Worm (Caenorhabditis elegans): ENCODE measurements around the gene zmp-6.

zmp-6 gene

DNA sequence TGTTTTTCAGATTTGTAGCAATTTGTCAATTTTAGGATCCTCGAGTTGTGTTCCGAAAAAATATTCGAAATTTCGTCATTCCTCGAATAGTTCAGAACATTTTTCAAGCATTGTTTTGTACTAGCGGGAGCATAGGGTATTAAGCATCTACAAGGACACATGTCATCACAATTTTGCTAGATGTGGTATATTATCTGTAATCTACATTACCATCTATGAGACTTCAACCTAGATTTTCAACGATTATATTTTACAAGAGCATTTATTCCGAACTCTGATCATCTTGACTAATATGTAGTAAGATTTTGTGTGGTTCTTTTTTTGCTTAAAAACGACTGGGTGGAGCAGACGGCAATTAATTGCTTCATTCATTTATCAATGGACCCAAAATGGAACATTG is 15.4 kb upstream of the zmp-6 start:
- TF ChIP-seq mab-9 (GFP tag; IDR thresholded peaks at IDR 0.05) (no peak), ets-5 (GFP tag; IDR thresholded peaks at IDR 0.05) (no peak), ceh-90 (tag; optimal IDR thresholded peaks at IDR 0.05) (no peak)

DNA sequence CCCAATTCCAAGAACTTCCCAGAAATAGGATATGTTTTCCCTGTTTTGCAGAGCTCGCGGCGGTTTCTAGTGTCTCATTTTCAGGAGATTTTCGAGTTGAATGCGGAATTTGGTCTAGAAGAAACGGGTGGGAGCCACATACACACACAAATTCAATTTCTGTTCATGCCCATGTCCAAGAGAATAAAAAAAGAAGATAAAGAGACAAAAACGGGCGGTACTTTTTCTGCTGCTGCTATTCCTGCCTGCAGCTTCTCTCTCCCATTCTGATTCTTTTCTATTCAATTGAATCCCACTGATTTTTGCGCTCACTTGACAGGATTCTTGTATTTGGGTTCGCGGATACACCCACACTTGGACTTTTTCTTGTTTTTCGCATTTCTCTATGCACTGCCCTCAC is 15.0 kb upstream of the zmp-6 start:
- TF ChIP-seq lin-35 (GFP tag; optimal IDR thresholded peaks at IDR 0.05) (no peak), nhr-84 (tag; optimal IDR thresholded peaks at IDR 0.05) (no peak), nhr-237 (tag; optimal IDR thresholded peaks at IDR 0.05) (no peak), mab-9 (GFP tag; IDR thresholded peaks at IDR 0.05) (no peak), xbp-1 (tag; optimal IDR thresholded peaks at IDR 0.05) (no peak), ceh-63 (GFP tag; optimal IDR thresholded peaks at IDR 0.05) (no peak), fkh-10 (GFP tag; optimal IDR thresholded peaks at IDR 0.05) (peak; percentile 50), alr-1 (tag; optimal IDR thresholded peaks at IDR 0.05; ENCODE audit: borderline replicate concordance) (no peak), efl-3 (GFP tag; optimal IDR thresholded peaks at IDR 0.05) (no peak), lin-14 (GFP tag; optimal IDR thresholded peaks at IDR 0.05) (peak; percentile 34), lin-39 (tag; optimal IDR thresholded peaks at IDR 0.05) (no peak), mef-2 (tag; optimal IDR thresholded peaks at IDR 0.05) (no peak), nhr-85 (tag) (no peak), sptf-1 (tag; optimal IDR thresholded peaks at IDR 0.05) (no peak), isw-1 (GFP tag; IDR thresholded peaks at IDR 0.05) (no peak), dpl-1 (GFP tag; optimal IDR thresholded peaks at IDR 0.05) (no peak)

DNA sequence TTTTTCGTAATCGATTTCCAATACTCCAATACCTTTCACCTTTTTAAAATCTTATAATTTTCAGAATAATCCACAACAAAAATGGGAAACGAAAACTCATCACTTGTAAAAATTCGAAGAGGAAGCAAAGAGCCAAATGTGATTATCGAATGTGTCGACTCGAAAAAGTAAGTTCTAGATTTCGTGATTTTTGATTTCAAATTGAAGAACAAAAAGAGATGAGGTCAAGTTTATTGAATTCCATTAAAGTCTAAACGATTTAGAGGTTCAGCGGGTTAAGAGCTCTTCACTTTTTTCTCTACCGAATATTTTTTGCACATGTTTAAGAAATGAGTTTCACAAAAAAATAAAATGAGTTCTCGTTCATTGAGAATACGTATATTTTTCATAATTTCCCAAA is 11.3 kb upstream of the zmp-6 start, which contains the start of gene B0361.4:
TSS of gene B0361.4 (plus strand) at position 61 of the 400 bp plus-strand sequence.
- TF ChIP-seq fkh-10 (GFP tag; optimal IDR thresholded peaks at IDR 0.05): peak; percentile 88
- TF ChIP-seq nhr-84 (tag; optimal IDR thresholded peaks at IDR 0.05): no peak
- peak; percentile 18 for TF ChIP-seq lin-14 (GFP tag; optimal IDR thresholded peaks at IDR 0.05)

DNA sequence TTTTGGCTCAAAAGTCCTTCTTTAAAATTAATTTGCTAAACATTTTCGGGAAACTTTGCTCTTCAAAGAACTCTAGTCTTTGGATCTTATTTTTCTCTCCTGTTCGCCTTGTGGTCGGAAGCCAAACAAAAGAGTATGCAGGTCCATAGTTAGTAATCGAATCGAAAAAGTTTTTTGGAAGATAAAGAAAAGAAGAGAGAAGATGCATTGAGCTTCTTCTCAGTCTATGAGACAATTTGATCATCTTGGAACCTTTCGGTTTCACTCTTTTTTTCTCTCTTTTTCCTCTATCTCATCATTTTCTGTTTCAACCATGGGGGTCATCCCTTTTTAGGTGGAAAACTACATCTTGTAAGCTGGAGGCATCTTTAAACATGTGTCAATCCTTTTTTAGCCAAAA is 6.0 kb upstream of the zmp-6 start:
- no peak for TF ChIP-seq nhr-47 (tag; optimal IDR thresholded peaks at IDR 0.05)
- peak; percentile 72 for TF ChIP-seq lin-14 (GFP tag; optimal IDR thresholded peaks at IDR 0.05)
- TF ChIP-seq grh-1 (GFP tag; IDR thresholded peaks at IDR 0.05): no peak
- TF ChIP-seq hlh-4 (tag; optimal IDR thresholded peaks at IDR 0.05): no peak
- no peak for TF ChIP-seq nhr-28 (tag; optimal IDR thresholded peaks at IDR 0.05)
- TF ChIP-seq swsn-7 (tag; optimal IDR thresholded peaks at IDR 0.05): no peak
- TF ChIP-seq efl-3 (GFP tag; optimal IDR thresholded peaks at IDR 0.05): no peak
- TF ChIP-seq aha-1 (tag; optimal IDR thresholded peaks at IDR 0.05): no peak
- no peak for TF ChIP-seq ceh-63 (GFP tag; optimal IDR thresholded peaks at IDR 0.05)
- peak; percentile 82 for TF ChIP-seq ces-1 (GFP tag; optimal IDR thresholded peaks at IDR 0.05)
- TF ChIP-seq lin-13 (GFP tag; optimal IDR thresholded peaks at IDR 0.05): no peak
- TF ChIP-seq dpl-1 (GFP tag; optimal IDR thresholded peaks at IDR 0.05): no peak
- TF ChIP-seq unc-62 (GFP tag; optimal IDR thresholded peaks at IDR 0.05): no peak
- no peak for TF ChIP-seq alr-1 (tag; optimal IDR thresholded peaks at IDR 0.05; ENCODE audit: borderline replicate concordance)
- TF ChIP-seq fkh-10 (GFP tag; optimal IDR thresholded peaks at IDR 0.05): peak; percentile 78

DNA sequence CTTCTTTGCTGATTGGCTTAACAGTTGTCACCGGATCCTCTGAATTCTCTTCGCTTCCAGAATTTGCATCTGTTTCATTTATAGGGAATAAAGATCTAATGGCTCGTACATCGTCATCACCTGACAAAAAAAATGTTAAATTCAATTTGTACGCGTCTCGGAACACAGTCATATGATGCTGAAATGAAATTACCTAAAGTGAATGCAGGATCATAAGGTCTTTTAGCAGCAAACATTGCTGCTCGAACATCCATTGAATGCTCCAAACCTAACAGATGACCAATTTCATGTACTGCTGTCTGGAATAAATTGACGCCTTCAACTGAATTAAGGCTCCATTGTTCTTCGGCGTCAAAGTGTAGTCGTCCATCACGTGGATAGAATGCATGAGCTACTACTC is 1.3 kb downstream of the zmp-6 start:
- peak; percentile 3 for TF ChIP-seq nhr-47 (tag; optimal IDR thresholded peaks at IDR 0.05)
- no peak for TF ChIP-seq nhr-12 (tag; optimal IDR thresholded peaks at IDR 0.05)

DNA sequence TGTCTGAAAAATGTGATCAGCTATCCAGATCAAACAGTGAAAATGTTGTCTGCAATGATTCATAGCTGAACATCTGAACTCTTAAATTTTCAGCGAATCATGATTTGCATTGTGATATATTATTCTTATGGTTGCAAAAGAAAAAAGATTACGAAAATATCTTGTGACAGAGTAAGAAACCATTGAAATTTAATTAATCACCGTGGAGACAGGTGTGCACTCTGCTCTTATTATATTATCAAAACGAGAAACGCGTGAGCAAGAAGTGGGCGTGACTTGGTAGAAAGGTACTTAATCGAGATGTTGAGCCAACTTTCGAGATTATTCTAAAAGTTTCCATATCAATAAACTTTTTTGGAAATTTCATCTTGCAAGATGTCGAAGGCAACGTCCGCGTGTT is 4.7 kb downstream of the zmp-6 start, which contains the start of gene osm-10:
TSS of gene osm-10 (plus strand) at position 293 of the 400 bp plus-strand sequence.
- TF ChIP-seq hlh-4 (tag; optimal IDR thresholded peaks at IDR 0.05) (no peak), grh-1 (GFP tag; IDR thresholded peaks at IDR 0.05) (no peak), tlp-1 (tag; optimal IDR thresholded peaks at IDR 0.05) (no peak), nhr-237 (tag; optimal IDR thresholded peaks at IDR 0.05) (no peak), snu-23 (GFP tag; optimal IDR thresholded peaks at IDR 0.05) (no peak), mdl-1 (tag; optimal IDR thresholded peaks at IDR 0.05) (no peak), lin-35 (GFP tag; optimal IDR thresholded peaks at IDR 0.05) (no peak), nhr-47 (tag; optimal IDR thresholded peaks at IDR 0.05) (peak; percentile 34), F16B12.6 (tag; optimal IDR thresholded peaks at IDR 0.05) (no peak), dpl-1 (GFP tag; optimal IDR thresholded peaks at IDR 0.05) (no peak), ceh-8 (GFP tag; optimal IDR thresholded peaks at IDR 0.05) (peak; percentile 77), nhr-28 (tag; optimal IDR thresholded peaks at IDR 0.05) (no peak), ceh-63 (GFP tag; optimal IDR thresholded peaks at IDR 0.05) (no peak), blmp-1 (tag; optimal IDR thresholded peaks at IDR 0.05) (no peak), xbp-1 (tag; optimal IDR thresholded peaks at IDR 0.05) (no peak), nhr-19 (GFP tag; conservative IDR thresholded peaks at IDR 0.05) (no peak), fkh-4 (tag; optimal IDR thresholded peaks at IDR 0.05; ENCODE audit: borderline replicate concordance) (no peak), tbx-2 (tag; optimal IDR thresholded peaks at IDR 0.05) (no peak), efl-3 (GFP tag; optimal IDR thresholded peaks at IDR 0.05) (no peak), pqm-1 (tag; optimal IDR thresholded peaks at IDR 0.05) (no peak), nhr-71 (tag; optimal IDR thresholded peaks at IDR 0.05) (peak; percentile 49), skn-1 (tag; optimal IDR thresholded peaks at IDR 0.05) (no peak), lin-13 (GFP tag; optimal IDR thresholded peaks at IDR 0.05) (no peak), fkh-8 (tag; optimal IDR thresholded peaks at IDR 0.05) (peak; percentile 58)

Measured in whole organism, L1 larva.